Fruit fly (Drosophila melanogaster) whole organism, embryonic: ENCODE measurements around the gene v.

Source experiments
- Abd-B ChIP-seq: fragments of 200-800 bp; sonication (Bioruptor generic); optimal IDR thresholded peaks from 2 replicates; lab custom pipeline; 2018; ENCODE audit warnings: missing biosample characterization, mild to moderate bottlenecking, missing genetic modification characterization, moderate library complexity
- Antp ChIP-seq: fragments of 200-800 bp; sonication (Bioruptor generic); optimal IDR thresholded peaks from 3 replicates; lab custom pipeline; 2016; ENCODE audit warnings: missing biosample characterization, missing genetic modification characterization
- BEAF-32 ChIP-seq: fragments of 200-800 bp; sonication (Bioruptor generic); optimal IDR thresholded peaks from 3 replicates; lab custom pipeline; 2017; ENCODE audit warnings: missing biosample characterization, missing genetic modification characterization, mild to moderate bottlenecking, moderate library complexity, missing genetic modification reagents
- CG10321 ChIP-seq: fragments of 200-800 bp; sonication (Bioruptor generic); IDR thresholded peaks from 2 replicates; pipeline ENCODE4 v1.3.6; 2022; ENCODE audit warnings: missing biosample characterization, missing genetic modification characterization
- CG10431 ChIP-seq: fragments of 200-800 bp; sonication (Bioruptor generic); optimal IDR thresholded peaks from 3 replicates; lab custom pipeline; 2018; ENCODE audit warnings: missing biosample characterization, mild to moderate bottlenecking, missing genetic modification characterization
- CG10979 ChIP-seq: fragments of 200-800 bp; sonication (Bioruptor generic); optimal IDR thresholded peaks from 2 replicates; lab custom pipeline; 2018; ENCODE audit warnings: missing biosample characterization, mild to moderate bottlenecking, missing genetic modification characterization, moderate library complexity
- CG11247 ChIP-seq: fragments of 200-800 bp; sonication (Bioruptor generic); IDR thresholded peaks from 2 replicates; pipeline ENCODE4 v1.3.6; 2022; ENCODE audit warnings: missing biosample characterization, missing genetic modification characterization
- CG11456 ChIP-seq: fragments of 200-800 bp; sonication (Bioruptor generic); IDR thresholded peaks from 3 replicates; pipeline ENCODE4 v1.3.6; 2022; ENCODE audit warnings: missing biosample characterization, missing genetic modification characterization
- CG11504 ChIP-seq: fragments of 200-800 bp; sonication (Bioruptor generic); optimal IDR thresholded peaks from 3 replicates; lab custom pipeline; 2019; ENCODE audit warnings: missing biosample characterization, mild to moderate bottlenecking, missing genetic modification characterization, moderate library complexity
- CG12659 ChIP-seq: fragments of 200-800 bp; sonication (Bioruptor generic); optimal IDR thresholded peaks from 3 replicates; lab custom pipeline; 2017; ENCODE audit warnings: mild to moderate bottlenecking, missing biosample characterization, missing genetic modification reagents, missing genetic modification characterization
- CG12744 ChIP-seq: fragments of 200-800 bp; sonication (Bioruptor generic); optimal IDR thresholded peaks from 2 replicates; lab custom pipeline; 2016; ENCODE audit warnings: missing biosample characterization, missing genetic modification characterization
- CG12942 ChIP-seq: fragments of 200-800 bp; sonication (Bioruptor generic); optimal IDR thresholded peaks from 3 replicates; lab custom pipeline; 2016; ENCODE audit warnings: missing biosample characterization, missing genetic modification characterization
- CG16779 ChIP-seq: fragments of 200-800 bp; sonication (Bioruptor generic); IDR thresholded peaks from 2 replicates; pipeline ENCODE4 v1.3.6; 2022; ENCODE audit warnings: missing biosample characterization, missing genetic modification characterization
- CG17328 ChIP-seq: fragments of 200-800 bp; sonication (Bioruptor generic); IDR thresholded peaks from 2 replicates; pipeline ENCODE4 v1.3.6; 2022; ENCODE audit warnings: missing biosample characterization, missing genetic modification characterization
- CG17829 ChIP-seq: fragments of 200-800 bp; optimal IDR thresholded peaks from 2 replicates; lab custom pipeline; 2019; ENCODE audit warnings: missing biosample characterization, mild to moderate bottlenecking, missing genetic modification characterization, moderate library complexity
- CG1792 ChIP-seq: fragments of 200-800 bp; sonication (Bioruptor generic); optimal IDR thresholded peaks from 2 replicates; lab custom pipeline; 2016; ENCODE audit warnings: missing biosample characterization, missing genetic modification characterization
- CG18619 ChIP-seq: fragments of 200-800 bp; sonication (Bioruptor generic); optimal IDR thresholded peaks from 3 replicates; lab custom pipeline; 2017; ENCODE audit warnings: missing biosample characterization, mild to moderate bottlenecking, missing genetic modification characterization
- CG2129 ChIP-seq: fragments of 200-800 bp; sonication (Bioruptor generic); IDR thresholded peaks from 2 replicates; pipeline ENCODE4 v1.3.6; 2022; ENCODE audit warnings: missing biosample characterization, missing genetic modification characterization; ENCODE audit not compliant: partially characterized antibody
- CG31224 ChIP-seq: fragments of 200-800 bp; sonication (Bioruptor generic); IDR thresholded peaks from 2 replicates; pipeline ENCODE4 v1.3.6; 2022; ENCODE audit warnings: missing biosample characterization, missing genetic modification characterization
- CG31388 ChIP-seq: fragments of 200-800 bp; sonication (Bioruptor generic); optimal IDR thresholded peaks from 2 replicates; lab custom pipeline; 2016; ENCODE audit warnings: missing biosample characterization, missing genetic modification characterization
- CG32767 ChIP-seq: fragments of 200-800 bp; sonication (Bioruptor generic); IDR thresholded peaks from 2 replicates; pipeline ENCODE4 v1.3.6; 2022; ENCODE audit warnings: missing biosample characterization, missing genetic modification characterization
- CG4360 ChIP-seq: fragments of 200-800 bp; sonication (Bioruptor generic); IDR thresholded peaks from 2 replicates; pipeline ENCODE4 v1.3.6; 2022; ENCODE audit warnings: missing biosample characterization, missing genetic modification characterization
- CG4707 ChIP-seq: fragments of 200-800 bp; sonication (Bioruptor generic); optimal IDR thresholded peaks from 2 replicates; lab custom pipeline; 2018; ENCODE audit warnings: missing biosample characterization, mild to moderate bottlenecking, missing genetic modification characterization, moderate library complexity
- CG6272 ChIP-seq: fragments of 200-800 bp; sonication (Bioruptor generic); IDR thresholded peaks from 2 replicates; pipeline ENCODE4 v1.3.6; 2022; ENCODE audit warnings: missing biosample characterization, missing genetic modification characterization
- CG6654 ChIP-seq: fragments of 200-800 bp; sonication (Bioruptor generic); optimal IDR thresholded peaks from 2 replicates; lab custom pipeline; 2017; ENCODE audit warnings: missing biosample characterization, mild to moderate bottlenecking, missing genetic modification characterization
- CG6683 ChIP-seq: fragments of 200-800 bp; sonication (Bioruptor generic); optimal IDR thresholded peaks from 2 replicates; lab custom pipeline; 2017; ENCODE audit warnings: missing biosample characterization, mild to moderate bottlenecking, missing genetic modification characterization, missing genetic modification reagents
- CG7963 ChIP-seq: fragments of 200-800 bp; sonication (Bioruptor generic); IDR thresholded peaks from 3 replicates; pipeline ENCODE4 v1.3.6; 2022; ENCODE audit warnings: missing biosample characterization, missing genetic modification characterization; ENCODE audit not compliant: partially characterized antibody
- CG8388 ChIP-seq: fragments of 200-800 bp; sonication (Bioruptor generic); optimal IDR thresholded peaks from 2 replicates; lab custom pipeline; 2019; ENCODE audit warnings: missing biosample characterization, mild to moderate bottlenecking, missing genetic modification characterization, moderate library complexity
- CG9727 ChIP-seq: fragments of 200-800 bp; sonication (Bioruptor generic); optimal IDR thresholded peaks from 3 replicates; lab custom pipeline; 2017; ENCODE audit warnings: missing biosample characterization, mild to moderate bottlenecking, missing genetic modification characterization
- Dip2 ChIP-seq: fragments of 200-800 bp; sonication (Bioruptor generic); IDR thresholded peaks from 2 replicates; pipeline ENCODE4 v1.3.6; 2022; ENCODE audit warnings: missing biosample characterization, missing genetic modification characterization
- Ets97D ChIP-seq: fragments of 200-800 bp; sonication (Bioruptor generic); optimal IDR thresholded peaks from 3 replicates; lab custom pipeline; 2016; ENCODE audit warnings: missing biosample characterization, missing genetic modification characterization
- H15 ChIP-seq: fragments of 200-800 bp; sonication (Bioruptor generic); IDR thresholded peaks from 3 replicates; pipeline ENCODE4 v1.3.6; 2022; ENCODE audit warnings: missing biosample characterization, missing genetic modification characterization
- Hey ChIP-seq: fragments of 200-800 bp; sonication (Bioruptor generic); optimal IDR thresholded peaks from 3 replicates; lab custom pipeline; 2018; ENCODE audit warnings: missing biosample characterization, mild to moderate bottlenecking, missing genetic modification characterization
- Hmx ChIP-seq: fragments of 200-800 bp; sonication (Bioruptor generic); optimal IDR thresholded peaks from 2 replicates; lab custom pipeline; 2016; ENCODE audit warnings: missing biosample characterization, missing genetic modification characterization
- Nf-YA ChIP-seq: fragments of 200-800 bp; sonication (Bioruptor generic); IDR thresholded peaks from 2 replicates; pipeline ENCODE4 v1.3.6; 2022; ENCODE audit warnings: missing biosample characterization, missing genetic modification characterization
- Sox100B ChIP-seq: fragments of 200-800 bp; sonication (Bioruptor generic); optimal IDR thresholded peaks from 3 replicates; lab custom pipeline; 2018; ENCODE audit warnings: missing biosample characterization, mild to moderate bottlenecking, missing genetic modification characterization
- Sry-δ ChIP-seq: fragments of 200-800 bp; sonication (Bioruptor generic); optimal IDR thresholded peaks from 2 replicates; lab custom pipeline; 2016; ENCODE audit warnings: missing biosample characterization, missing genetic modification characterization
- ara ChIP-seq: fragments of 200-800 bp; sonication (Bioruptor generic); IDR thresholded peaks from 2 replicates; pipeline ENCODE4 v1.3.6; 2022; ENCODE audit warnings: missing biosample characterization, missing genetic modification characterization
- ash1 ChIP-seq: fragments of 200-800 bp; sonication (Bioruptor generic); optimal IDR thresholded peaks from 2 replicates; lab custom pipeline; 2018; ENCODE audit warnings: missing biosample characterization, mild to moderate bottlenecking, missing genetic modification characterization
- bbx ChIP-seq: fragments of 200-800 bp; sonication (Bioruptor generic); IDR thresholded peaks from 2 replicates; pipeline ENCODE4 v1.3.6; 2022; ENCODE audit warnings: missing biosample characterization, missing genetic modification characterization; ENCODE audit not compliant: partially characterized antibody
- bigmax ChIP-seq: fragments of 200-800 bp; sonication (Bioruptor generic); optimal IDR thresholded peaks from 2 replicates; lab custom pipeline; 2018; ENCODE audit warnings: missing biosample characterization, mild to moderate bottlenecking, missing genetic modification characterization
- bsh ChIP-seq, 2 experiments: fragments of 200-800 bp; sonication (Bioruptor generic); optimal IDR thresholded peaks; 2 replicates each; lab custom pipeline; 2017 to 2018; ENCODE audit warnings: mild to moderate bottlenecking in 2 of 2, missing biosample characterization in 2 of 2, missing genetic modification characterization in 2 of 2, moderate library complexity in 1 of 2
- ci ChIP-seq: fragments of 200-800 bp; sonication (Bioruptor generic); IDR thresholded peaks from 3 replicates; pipeline ENCODE4 v1.3.6; 2022; ENCODE audit warnings: missing biosample characterization, missing genetic modification characterization
- crp ChIP-seq, 2 experiments: fragments of 200-800 bp; sonication (Bioruptor generic); optimal IDR thresholded peaks; 2 replicates in 1 of 2; 3 replicates in 1 of 2; lab custom pipeline; 2017; ENCODE audit warnings: missing biosample characterization in 2 of 2, missing genetic modification characterization in 2 of 2, mild to moderate bottlenecking in 1 of 2, moderate library complexity in 1 of 2
- emc ChIP-seq: fragments of 200-800 bp; sonication (Bioruptor generic); optimal IDR thresholded peaks from 2 replicates; lab custom pipeline; 2016; ENCODE audit warnings: missing biosample characterization, missing genetic modification characterization
- h ChIP-seq: fragments of >200 bp; optimal IDR thresholded peaks from 2 replicates; lab custom pipeline; 2017
- repo ChIP-seq: fragments of 200-800 bp; sonication (Bioruptor generic); optimal IDR thresholded peaks from 2 replicates; lab custom pipeline; 2016; ENCODE audit warnings: missing biosample characterization, missing genetic modification characterization
- sens-2 ChIP-seq: fragments of 200-800 bp; sonication (Bioruptor generic); IDR thresholded peaks from 2 replicates; pipeline ENCODE4 v1.3.6; 2022; ENCODE audit warnings: missing biosample characterization, missing genetic modification characterization
- sim ChIP-seq: fragments of 200-800 bp; sonication (Bioruptor generic); IDR thresholded peaks from 2 replicates; pipeline ENCODE4 v1.3.6; 2022; ENCODE audit warnings: missing biosample characterization, missing genetic modification characterization
- slbo ChIP-seq: fragments of 200-800 bp; sonication (Bioruptor generic); IDR thresholded peaks from 2 replicates; pipeline ENCODE4 v1.3.6; 2022; ENCODE audit warnings: missing biosample characterization, missing genetic modification characterization
- sob ChIP-seq: fragments of 200-800 bp; sonication (Bioruptor generic); IDR thresholded peaks from 2 replicates; pipeline ENCODE4 v1.3.6; 2022; ENCODE audit warnings: missing biosample characterization, missing genetic modification characterization

Gene v

DNA sequence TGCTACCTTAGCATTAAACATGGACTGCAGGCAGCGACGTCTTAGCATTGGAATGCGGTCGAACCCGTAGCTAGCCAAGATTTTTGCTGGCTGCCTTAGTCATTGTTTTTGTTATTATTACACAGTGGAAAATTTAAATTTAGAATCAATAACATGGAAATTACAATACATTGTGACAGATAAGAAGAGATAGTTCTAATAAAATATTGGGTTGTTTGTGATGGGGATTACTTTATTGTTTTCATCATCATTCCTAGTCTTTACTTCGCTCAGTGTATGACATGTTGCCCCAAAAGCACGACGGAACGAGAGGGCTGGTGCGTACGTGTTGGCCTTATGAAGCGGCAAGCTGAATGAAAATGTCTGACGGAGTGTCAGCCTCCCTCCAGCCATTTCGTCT lies 12.8 kb downstream of the v start (continued):
- TF ChIP-seq CG6683 (GFP tag; lab: Kevin White, UChicago) (no peak), CG4707 (GFP tag; lab: Kevin White, UChicago) (peak; percentile 73), sens-2 (GFP tag; lab: Robert Waterston, UW) (peak; percentile 70), CG4360 (0 out of 2 replicates have a peak, but pooled peaks have one; percentile 36), h (lab: Kevin White, UChicago) (no peak), Ets97D (GFP tag; lab: Kevin White, UChicago) (no peak), sim (peak; percentile 57; the same call in 1 of the 2 replicates), CG17328 (GFP tag; lab: Robert Waterston, UW) (peak; percentile 86), CG10979 (tag; lab: Kevin White, UChicago) (peak; percentile 82), Nf-YA (GFP tag; lab: Robert Waterston, UW) (peak; percentile 74; the same call in 1 of the 2 replicates), ci (peak; percentile 94), CG10321 (GFP tag; lab: Robert Waterston, UW) (peak; percentile 36; the same call in 1 of the 2 replicates), emc (GFP tag; lab: Kevin White, UChicago) (peak; percentile 39), CG32767 (peak; percentile 74), CG11504 (peak; percentile 90), CG31388 (GFP tag; lab: Kevin White, UChicago) (peak; percentile 38), bsh (GFP tag; optimal IDR thresholded peaks at IDR 0.05; lab: Kevin White, UChicago) (peak in 1 of 2 experiments; percentile 89), CG18619 (GFP tag; lab: Kevin White, UChicago) (peak; percentile 60), CG12942 (GFP tag; lab: Kevin White, UChicago) (peak; percentile 76), Sox100B (peak; percentile 85), Abd-B (GFP tag; lab: Kevin White, UChicago) (peak; percentile 72), repo (GFP tag; lab: Kevin White, UChicago) (peak; percentile 74), CG11456 (GFP tag; lab: Robert Waterston, UW) (peak; percentile 81), CG10431 (peak; percentile 15), CG16779 (GFP tag; lab: Robert Waterston, UW) (peak; percentile 50; the same call in 1 of the 2 replicates), CG7963 (no peak), CG12744 (peak; percentile 64), CG1792 (GFP tag; lab: Kevin White, UChicago) (peak; percentile 50), CG31224 (GFP tag; lab: Robert Waterston, UW) (peak; percentile 78), Hmx (GFP tag; lab: Kevin White, UChicago) (no peak), slbo (peak; percentile 88), sob (GFP tag; lab: Robert Waterston, UW) (peak; percentile 86), CG6272 (GFP tag; lab: Robert Waterston, UW) (peak; percentile 66), bbx (no peak), H15 (GFP tag; lab: Robert Waterston, UW) (peak; percentile 80), CG6654 (GFP tag; lab: Kevin White, UChicago) (peak; percentile 40), ara (GFP tag; lab: Robert Waterston, UW) (peak; percentile 61; the same call in 1 of the 2 replicates), BEAF-32 (GFP tag; lab: Kevin White, UChicago) (no peak), Dip2 (GFP tag; lab: Robert Waterston, UW) (peak; percentile 36; the same call in 1 of the 2 replicates), Hey (tag; lab: Kevin White, UChicago) (peak; percentile 46), CG12659 (GFP tag; lab: Kevin White, UChicago) (peak; percentile 81), CG8388 (GFP tag; lab: Kevin White, UChicago) (peak; percentile 79), Sry-δ (GFP tag; lab: Kevin White, UChicago) (peak; percentile 41), CG9727 (GFP tag; lab: Kevin White, UChicago) (peak; percentile 78), Antp (GFP tag; lab: Kevin White, UChicago) (peak; percentile 73), ash1 (GFP tag; lab: Kevin White, UChicago) (no peak), CG11247 (GFP tag; lab: Robert Waterston, UW) (peak; percentile 78), crp (GFP tag; optimal IDR thresholded peaks at IDR 0.05; lab: Kevin White, UChicago) (peak in 1 of 2 experiments; percentile 16), CG17829 (peak; percentile 81), bigmax (GFP tag; lab: Kevin White, UChicago) (no peak), CG2129 (no peak)
